Worm (Caenorhabditis elegans): ENCODE results near the gene srab-23.

- no peak for TF ChIP-seq pax-3 (tag; optimal IDR thresholded peaks at IDR 0.05)
- TF ChIP-seq nhr-11 (tag; optimal IDR thresholded peaks at IDR 0.05), result no peak
- no peak for TF ChIP-seq vab-15 (tag; optimal IDR thresholded peaks at IDR 0.05)
- no peak for TF ChIP-seq ceh-90 (tag; optimal IDR thresholded peaks at IDR 0.05)
Measured at ce11 chrV:2011777-2012176, 23.7 kb downstream of the srab-23 start, which contains the start of gene F59A7.7.

Measured in whole organism, L1 larva.